Fruit fly (Drosophila melanogaster) whole organism: ENCODE results near the gene CG10834.

Source experiments
- Dll ChIP-seq: fragments of >200 bp; optimal IDR thresholded peaks from 2 replicates; lab custom pipeline; 2017
- EcR ChIP-seq, 2 experiments: fragments of >200 bp; optimal IDR thresholded peaks; 2 replicates each; lab custom pipeline; 2017; ENCODE audit warnings: missing biosample characterization in 2 of 2, missing genetic modification characterization in 2 of 2, missing genetic modification reagents in 2 of 2
- usp ChIP-seq: fragments of >200 bp; optimal IDR thresholded peaks from 2 replicates; lab custom pipeline; 2017; ENCODE audit warnings: missing biosample characterization, missing genetic modification characterization, mixed read lengths

dm6 chr2L:22107204-22107603 lies at the start of gene CG10834:
- no peak for TF ChIP-seq Dll (lab: Kevin White, UChicago)
- no peak for TF ChIP-seq EcR (GFP tag; optimal IDR thresholded peaks at IDR 0.05; lab: Kevin White, UChicago)
- TF ChIP-seq usp: no peak
